Fruit fly (Drosophila melanogaster) whole organism, prepupa: ENCODE data around the gene mon2.

ENCODE experiments used
- CG10631 ChIP-seq: fragments of 200-800 bp; sonication (Bioruptor generic); optimal IDR thresholded peaks from 2 replicates; lab custom pipeline; 2016; ENCODE audit warnings: missing biosample characterization, missing genetic modification characterization
- CG11294 ChIP-seq: fragments of 200-800 bp; sonication (Bioruptor generic); IDR thresholded peaks from 2 replicates; pipeline ENCODE4 v1.3.6; 2022; ENCODE audit warnings: missing biosample characterization, missing genetic modification characterization
- CG11762 ChIP-seq: fragments of 200-800 bp; sonication (Bioruptor generic); optimal IDR thresholded peaks from 3 replicates; lab custom pipeline; 2016; ENCODE audit warnings: missing biosample characterization, missing genetic modification characterization; ENCODE audit not compliant: insufficient read depth
- CG11902 ChIP-seq: fragments of 200-800 bp; sonication (Bioruptor generic); optimal IDR thresholded peaks from 3 replicates; lab custom pipeline; 2016; ENCODE audit warnings: missing biosample characterization, missing genetic modification characterization
- CG15336 ChIP-seq: fragments of 200-800 bp; sonication (Bioruptor generic); IDR thresholded peaks from 2 replicates; pipeline ENCODE4 v1.3.6; 2022; ENCODE audit warnings: missing biosample characterization, missing genetic modification characterization
- CG1621 ChIP-seq: fragments of 200-800 bp; sonication (Bioruptor generic); optimal IDR thresholded peaks from 3 replicates; lab custom pipeline; 2018; ENCODE audit warnings: missing biosample characterization, mild to moderate bottlenecking, missing genetic modification characterization
- CG3032 ChIP-seq: fragments of 200-800 bp; optimal IDR thresholded peaks from 2 replicates; lab custom pipeline; 2019; ENCODE audit warnings: missing biosample characterization, mild to moderate bottlenecking, missing genetic modification characterization, moderate library complexity
- CG31627 ChIP-seq: fragments of 200-800 bp; sonication (Bioruptor generic); optimal IDR thresholded peaks from 3 replicates; lab custom pipeline; 2016; ENCODE audit warnings: missing biosample characterization, missing genetic modification characterization
- CG32006 ChIP-seq: fragments of 200-800 bp; sonication (Bioruptor generic); optimal IDR thresholded peaks from 3 replicates; lab custom pipeline; 2017; ENCODE audit warnings: missing biosample characterization, mild to moderate bottlenecking, missing genetic modification characterization
- CG34406 ChIP-seq: fragments of 200-800 bp; sonication (Bioruptor generic); optimal IDR thresholded peaks from 3 replicates; lab custom pipeline; 2016; ENCODE audit warnings: missing biosample characterization, missing genetic modification characterization
- CG3919 ChIP-seq: fragments of 200-800 bp; sonication (Bioruptor generic); optimal IDR thresholded peaks from 3 replicates; lab custom pipeline; 2016; ENCODE audit warnings: missing biosample characterization, missing genetic modification characterization
- CG4318 ChIP-seq: fragments of 200-800 bp; sonication (Bioruptor generic); optimal IDR thresholded peaks from 3 replicates; lab custom pipeline; 2017; ENCODE audit warnings: missing biosample characterization, mild to moderate bottlenecking, missing genetic modification characterization
- CG6163 ChIP-seq: fragments of 200-800 bp; sonication (Bioruptor generic); IDR thresholded peaks from 3 replicates; pipeline ENCODE4 v1.3.6; 2022; ENCODE audit warnings: missing biosample characterization, missing genetic modification characterization
- CG6276 ChIP-seq: fragments of 200-800 bp; sonication (Bioruptor generic); optimal IDR thresholded peaks from 2 replicates; lab custom pipeline; 2017; ENCODE audit warnings: missing biosample characterization, mild to moderate bottlenecking, missing genetic modification characterization
- CG6792 ChIP-seq: fragments of 200-800 bp; sonication (Bioruptor generic); optimal IDR thresholded peaks from 3 replicates; lab custom pipeline; 2016; ENCODE audit warnings: missing biosample characterization, missing genetic modification characterization
- CG6808 ChIP-seq: fragments of 200-800 bp; sonication (Bioruptor generic); optimal IDR thresholded peaks from 3 replicates; lab custom pipeline; 2017; ENCODE audit warnings: missing biosample characterization, missing genetic modification characterization, mild to moderate bottlenecking, moderate library complexity, missing genetic modification reagents
- CG6854 ChIP-seq: fragments of 200-800 bp; sonication (Bioruptor generic); optimal IDR thresholded peaks from 2 replicates; lab custom pipeline; 2017; ENCODE audit warnings: missing biosample characterization, mild to moderate bottlenecking, missing genetic modification characterization
- CG7368 ChIP-seq: fragments of 200-800 bp; sonication (Bioruptor generic); optimal IDR thresholded peaks from 3 replicates; lab custom pipeline; 2016; ENCODE audit warnings: missing biosample characterization, missing genetic modification characterization
- CG8319 ChIP-seq: fragments of 200-800 bp; sonication (Bioruptor generic); optimal IDR thresholded peaks from 3 replicates; lab custom pipeline; 2016; ENCODE audit warnings: missing biosample characterization, missing genetic modification characterization
- CG8632 ChIP-seq: fragments of 200-800 bp; sonication (Bioruptor generic); optimal IDR thresholded peaks from 3 replicates; lab custom pipeline; 2016; ENCODE audit warnings: missing biosample characterization, missing genetic modification characterization
- CG9139 ChIP-seq: fragments of 200-800 bp; sonication (Bioruptor generic); optimal IDR thresholded peaks from 3 replicates; lab custom pipeline; 2017; ENCODE audit warnings: missing biosample characterization, mild to moderate bottlenecking, missing genetic modification characterization
- Ets96B ChIP-seq: fragments of 200-800 bp; optimal IDR thresholded peaks from 2 replicates; lab custom pipeline; 2019; ENCODE audit warnings: missing biosample characterization, mild to moderate bottlenecking, missing genetic modification characterization, moderate library complexity
- Gug ChIP-seq: fragments of 200-800 bp; sonication (Bioruptor generic); IDR thresholded peaks from 2 replicates; pipeline ENCODE4 v1.3.6; 2022; ENCODE audit warnings: missing biosample characterization, missing genetic modification characterization
- Hr38 ChIP-seq: sonication (Bioruptor generic); optimal IDR thresholded peaks from 2 replicates; lab custom pipeline; 2016; ENCODE audit warnings: missing biosample characterization, missing genetic modification characterization
- Hr39 ChIP-seq: fragments of 200-800 bp; sonication (Bioruptor generic); optimal IDR thresholded peaks from 2 replicates; lab custom pipeline; 2016; ENCODE audit warnings: missing biosample characterization, missing genetic modification characterization
- Hr4 ChIP-seq: fragments of 200-800 bp; sonication (Bioruptor generic); optimal IDR thresholded peaks from 3 replicates; lab custom pipeline; 2016; ENCODE audit warnings: missing biosample characterization, missing genetic modification characterization
- Lpt ChIP-seq: fragments of 200-800 bp; sonication (Bioruptor generic); optimal IDR thresholded peaks from 3 replicates; lab custom pipeline; 2016; ENCODE audit warnings: missing biosample characterization, missing genetic modification characterization
- Met ChIP-seq: fragments of 200-800 bp; sonication (Bioruptor generic); optimal IDR thresholded peaks from 3 replicates; lab custom pipeline; 2016; ENCODE audit warnings: missing biosample characterization, missing genetic modification characterization
- OdsH ChIP-seq: fragments of 200-800 bp; sonication (Bioruptor generic); optimal IDR thresholded peaks from 3 replicates; lab custom pipeline; 2016; ENCODE audit warnings: missing biosample characterization, missing genetic modification characterization
- Smox ChIP-seq: fragments of 200-800 bp; sonication (Bioruptor generic); optimal IDR thresholded peaks from 3 replicates; lab custom pipeline; 2016; ENCODE audit warnings: missing biosample characterization, missing genetic modification characterization
- Sox102F ChIP-seq: fragments of 200-800 bp; sonication (Bioruptor generic); optimal IDR thresholded peaks from 2 replicates; lab custom pipeline; 2016; ENCODE audit warnings: missing biosample characterization, mild to moderate bottlenecking, missing genetic modification characterization
- Sox14 ChIP-seq: fragments of 200-800 bp; sonication (Bioruptor generic); optimal IDR thresholded peaks from 3 replicates; lab custom pipeline; 2016; ENCODE audit warnings: missing biosample characterization, missing genetic modification characterization
- Sox15 ChIP-seq: fragments of 200-800 bp; sonication (Bioruptor generic); optimal IDR thresholded peaks from 3 replicates; lab custom pipeline; 2016; ENCODE audit warnings: missing biosample characterization, missing genetic modification characterization
- achi ChIP-seq: fragments of 200-800 bp; sonication (Bioruptor generic); optimal IDR thresholded peaks from 3 replicates; lab custom pipeline; 2016; ENCODE audit warnings: missing biosample characterization, missing genetic modification characterization
- dac ChIP-seq: fragments of 200-800 bp; sonication (Bioruptor generic); optimal IDR thresholded peaks from 2 replicates; lab custom pipeline; 2017; ENCODE audit warnings: missing biosample characterization, mild to moderate bottlenecking, missing genetic modification characterization
- dsx ChIP-seq: fragments of 200-800 bp; optimal IDR thresholded peaks from 3 replicates; lab custom pipeline; 2019; ENCODE audit warnings: missing biosample characterization, mild to moderate bottlenecking, missing genetic modification characterization, moderate library complexity; ENCODE audit not compliant: poor library complexity, severe bottlenecking
- eg ChIP-seq: fragments of 200-800 bp; sonication (Bioruptor generic); IDR thresholded peaks from 3 replicates; pipeline ENCODE4 v1.3.6; 2022; ENCODE audit warnings: missing biosample characterization, missing genetic modification characterization
- fd59A ChIP-seq: fragments of 200-800 bp; sonication (Bioruptor generic); optimal IDR thresholded peaks from 2 replicates; lab custom pipeline; 2017; ENCODE audit warnings: missing biosample characterization, mild to moderate bottlenecking, missing genetic modification characterization, missing genetic modification reagents
- fd85E ChIP-seq: fragments of 200-800 bp; sonication (Bioruptor generic); optimal IDR thresholded peaks from 3 replicates; lab custom pipeline; 2016; ENCODE audit warnings: missing biosample characterization, missing genetic modification characterization
- net ChIP-seq: fragments of 200-800 bp; sonication (Bioruptor generic); optimal IDR thresholded peaks from 3 replicates; lab custom pipeline; 2016; ENCODE audit warnings: missing biosample characterization, missing genetic modification characterization
- pdm3 ChIP-seq: fragments of 200-800 bp; sonication (Bioruptor generic); optimal IDR thresholded peaks from 3 replicates; lab custom pipeline; 2016; ENCODE audit warnings: missing biosample characterization, missing genetic modification characterization
- salr ChIP-seq, 2 experiments: fragments of 200-800 bp; sonication (Bioruptor generic); optimal IDR thresholded peaks; 3 replicates each; lab custom pipeline; 2016 to 2018; ENCODE audit warnings: missing biosample characterization in 2 of 2, missing genetic modification characterization in 2 of 2, mild to moderate bottlenecking in 1 of 2
- spab ChIP-seq: fragments of 200-800 bp; sonication (Bioruptor generic); optimal IDR thresholded peaks from 2 replicates; lab custom pipeline; 2017; ENCODE audit warnings: missing biosample characterization, mild to moderate bottlenecking, missing genetic modification characterization, missing genetic modification reagents
- ss ChIP-seq, 2 experiments: fragments of 200-800 bp; sonication (Bioruptor generic); optimal IDR thresholded peaks; 2 replicates in 1 of 2; 3 replicates in 1 of 2; lab custom pipeline; 2017 to 2018; ENCODE audit warnings: mild to moderate bottlenecking in 2 of 2, missing biosample characterization in 2 of 2, missing genetic modification characterization in 2 of 2, moderate library complexity in 1 of 2
- svp ChIP-seq: fragments of 200-800 bp; sonication (Bioruptor generic); peaks from one replicate; lab custom pipeline; 2016; ENCODE audit warnings: missing biosample characterization, missing genetic modification characterization
- topi ChIP-seq: fragments of 200-800 bp; sonication (Bioruptor generic); optimal IDR thresholded peaks from 3 replicates; lab custom pipeline; 2016; ENCODE audit warnings: missing biosample characterization, missing genetic modification characterization
- vri ChIP-seq: fragments of 200-800 bp; sonication (Bioruptor generic); optimal IDR thresholded peaks from 3 replicates; lab custom pipeline; 2016; ENCODE audit warnings: missing biosample characterization, mild to moderate bottlenecking, missing genetic modification characterization

Gene mon2

dm6 chr2L:8085466-8086164, 38.2 kb downstream of the mon2 start:
- TF ChIP-seq svp: peak; percentile 36
- TF ChIP-seq vri (GFP tag; lab: Kevin White, UChicago): no peak

DNA sequence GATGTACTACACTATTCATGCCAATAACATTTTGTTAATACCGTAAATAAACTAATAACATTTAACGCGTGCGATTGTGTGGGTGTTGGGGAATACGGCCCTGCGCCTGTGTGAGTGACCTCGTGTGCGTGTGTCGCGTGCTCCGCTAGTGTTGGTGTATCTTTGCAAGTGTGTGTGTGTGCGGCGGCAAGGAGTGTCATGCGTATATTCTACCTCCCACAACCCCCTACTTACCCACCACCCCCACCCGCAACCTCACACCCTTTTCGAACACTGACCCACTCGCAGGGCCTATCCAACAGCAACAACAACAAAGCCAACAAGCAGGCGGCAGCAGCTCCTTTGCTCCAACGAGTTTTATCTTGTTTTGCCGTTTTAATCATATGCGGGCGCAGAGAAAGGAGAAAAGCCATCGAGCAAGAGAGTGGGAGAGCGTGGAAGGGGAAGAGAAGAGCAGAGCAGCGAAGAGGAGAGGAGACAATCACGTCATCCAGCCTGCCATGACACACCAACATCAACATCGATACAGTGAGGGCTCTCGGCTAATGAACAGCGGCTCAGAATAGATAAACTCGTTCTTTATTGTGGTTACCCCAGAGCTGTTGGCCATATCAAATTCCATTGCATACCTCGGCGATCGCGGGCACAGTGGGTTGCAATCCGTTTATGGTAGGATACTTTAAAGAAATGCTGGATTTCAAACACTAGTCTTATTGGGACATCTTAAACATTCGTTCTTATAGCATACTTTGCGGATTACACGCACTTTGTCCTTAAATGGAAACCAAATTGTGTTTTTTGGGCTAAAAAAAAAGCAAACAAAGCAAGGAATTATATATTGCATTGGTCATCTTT, 39.2 kb downstream of the mon2 start:
- TF ChIP-seq CG31627 (GFP tag; lab: Kevin White, UChicago): peak; percentile 2
- peak; percentile 19 for TF ChIP-seq Hr4 (GFP tag; lab: Kevin White, UChicago)
- peak; percentile 32 for TF ChIP-seq svp
- peak in 1 of 2 experiments; percentile 6 for TF ChIP-seq salr (GFP tag; optimal IDR thresholded peaks at IDR 0.05; lab: Kevin White, UChicago)
- no peak for TF ChIP-seq CG3919 (GFP tag; lab: Kevin White, UChicago)
- TF ChIP-seq Smox (GFP tag; lab: Kevin White, UChicago): no peak
- peak; percentile 2 for TF ChIP-seq Sox14 (GFP tag; lab: Kevin White, UChicago)
- no peak for TF ChIP-seq fd85E (GFP tag; lab: Kevin White, UChicago)
- peak; percentile 6 for TF ChIP-seq fd59A (GFP tag; lab: Kevin White, UChicago)
- TF ChIP-seq topi (GFP tag; lab: Kevin White, UChicago): no peak
- peak; percentile 4 for TF ChIP-seq CG6854 (GFP tag; lab: Kevin White, UChicago)
- no peak for TF ChIP-seq dsx (GFP tag; lab: Kevin White, UChicago)
- TF ChIP-seq CG3032 (tag; lab: Kevin White, UChicago): no peak
- peak; percentile 32 for TF ChIP-seq CG7368 (GFP tag; lab: Kevin White, UChicago)
- TF ChIP-seq Hr39 (GFP tag; lab: Kevin White, UChicago): peak; percentile 9
- no peak for TF ChIP-seq Ets96B (tag; lab: Kevin White, UChicago)
- no peak for TF ChIP-seq CG6792
- TF ChIP-seq achi (GFP tag; lab: Kevin White, UChicago): no peak
- TF ChIP-seq CG6808 (GFP tag; lab: Kevin White, UChicago): no peak
- no peak for TF ChIP-seq CG9139
- TF ChIP-seq Sox102F (GFP tag; lab: Kevin White, UChicago): no peak
- TF ChIP-seq CG11902 (GFP tag; lab: Kevin White, UChicago): no peak
- TF ChIP-seq spab: no peak
- TF ChIP-seq ss (GFP tag; optimal IDR thresholded peaks at IDR 0.05; lab: Kevin White, UChicago): peak in 1 of 2 experiments; percentile 30
- TF ChIP-seq dac (GFP tag; lab: Kevin White, UChicago): no peak
- TF ChIP-seq CG11294 (GFP tag; lab: Robert Waterston, UW): no peak
- peak; percentile 9 for TF ChIP-seq CG4318 (GFP tag; lab: Kevin White, UChicago)
- TF ChIP-seq Hr38 (GFP tag; lab: Kevin White, UChicago): no peak
- TF ChIP-seq CG15336 (GFP tag; lab: Robert Waterston, UW): no peak
- TF ChIP-seq CG11762 (GFP tag; lab: Kevin White, UChicago): no peak
- no peak; the same call in 1 of the 3 replicates for TF ChIP-seq CG6163 (GFP tag; lab: Robert Waterston, UW)
- TF ChIP-seq CG32006 (GFP tag; lab: Kevin White, UChicago): peak; percentile 64
- no peak for TF ChIP-seq Sox15
- no peak for TF ChIP-seq Met (GFP tag; lab: Kevin White, UChicago)
- TF ChIP-seq CG10631: no peak
- TF ChIP-seq CG1621 (tag; lab: Kevin White, UChicago): no peak
- peak; percentile 6; the same call in 1 of the 3 replicates for TF ChIP-seq eg (GFP tag; lab: Robert Waterston, UW)
- TF ChIP-seq CG8632 (GFP tag; lab: Kevin White, UChicago): no peak
- no peak for TF ChIP-seq OdsH (GFP tag; lab: Kevin White, UChicago)
- peak; percentile 26 for TF ChIP-seq vri (GFP tag; lab: Kevin White, UChicago)
- no peak for TF ChIP-seq CG8319 (GFP tag; lab: Kevin White, UChicago)
- no peak for TF ChIP-seq pdm3 (GFP tag; lab: Kevin White, UChicago)
- no peak for TF ChIP-seq Lpt (GFP tag; lab: Kevin White, UChicago)
- no peak for TF ChIP-seq net (GFP tag; lab: Kevin White, UChicago)
- TF ChIP-seq CG34406 (GFP tag; lab: Kevin White, UChicago): no peak
- no peak for TF ChIP-seq Gug (GFP tag; lab: Robert Waterston, UW)
- no peak for TF ChIP-seq CG6276 (GFP tag; lab: Kevin White, UChicago)
